Worm (Caenorhabditis elegans) whole organism, late embryonic: Measurements from ENCODE around the gene pho-11.

ENCODE experiments used
- Y22D7AL.16 ChIP-seq: sonication (generic microtip); optimal IDR thresholded peaks from 2 replicates; lab custom pipeline; 2016; ENCODE audit warnings: missing genetic modification characterization, missing compliant biosample characterization
- ama-1 ChIP-seq: fragments of 150-350 bp; optimal IDR thresholded peaks from 2 replicates; lab custom pipeline; 2014
- pha-4 ChIP-seq: fragments of 150-350 bp; optimal IDR thresholded peaks from 2 replicates; lab custom pipeline; 2018; ENCODE audit warnings: missing biosample characterization, missing genetic modification reagents, missing genetic modification characterization

DNA sequence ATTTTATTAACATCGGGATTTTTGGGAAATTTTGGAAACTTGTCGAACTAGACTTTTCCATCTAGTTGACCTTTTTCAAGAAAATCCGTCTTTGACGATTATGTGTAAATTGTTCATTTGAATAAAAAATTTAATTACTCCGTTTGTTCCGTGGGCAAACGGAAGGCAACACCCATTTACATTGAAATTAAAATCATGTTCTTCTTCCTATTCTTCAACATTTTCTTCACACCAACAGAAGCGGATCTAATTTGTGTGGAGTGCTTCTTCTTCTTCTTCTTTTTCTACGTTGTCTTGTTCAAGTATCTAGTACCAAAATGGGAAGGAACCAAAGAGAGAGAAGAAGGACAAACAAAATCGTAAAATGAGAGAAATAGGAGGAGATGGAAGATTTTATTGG, 50.8 kb downstream of the pho-11 start:
- TF ChIP-seq ama-1 (no peak), pha-4 (tag; lab: Kevin White, UChicago) (no peak), Y22D7AL.16 (tag; lab: Kevin White, UChicago) (no peak)
